Worm (Caenorhabditis elegans) whole organism, L1 larva: ENCODE measurements around the gene ZC266.1.

Experiments used
- C16A3.4 ChIP-seq: fragments of 150-350 bp; optimal IDR thresholded peaks from 2 replicates; lab custom pipeline; 2014; ENCODE audit warnings: missing biosample characterization, missing genetic modification characterization
- aha-1 ChIP-seq: fragments of 150-350 bp; optimal IDR thresholded peaks from 2 replicates; lab custom pipeline; 2014; ENCODE audit warnings: missing biosample characterization, missing genetic modification characterization
- blmp-1 ChIP-seq: fragments of 150-350 bp; optimal IDR thresholded peaks from 2 replicates; lab custom pipeline; 2014; ENCODE audit warnings: missing biosample characterization, missing genetic modification characterization
- ceh-63 ChIP-seq: fragments of 200-800 bp; sonication (Bioruptor generic); optimal IDR thresholded peaks from 2 replicates; lab custom pipeline; 2018; ENCODE audit warnings: mild to moderate bottlenecking, missing genetic modification characterization, missing compliant biosample characterization
- ceh-8 ChIP-seq: fragments of 200-800 bp; sonication (Bioruptor generic); optimal IDR thresholded peaks from 2 replicates; lab custom pipeline; 2018; ENCODE audit warnings: mild to moderate bottlenecking, missing genetic modification characterization, moderate library complexity, missing compliant biosample characterization
- ceh-82 ChIP-seq, 3 experiments: fragments of 150-350 bp in 1 of 3; sonication (generic microtip) in 2 of 3; optimal IDR thresholded peaks; 2 replicates each; lab custom pipeline; 2014 to 2017; ENCODE audit warnings: missing biosample characterization in 3 of 3, missing genetic modification characterization in 3 of 3
- ceh-88 ChIP-seq: fragments of 200-800 bp; sonication (Bioruptor generic); IDR thresholded peaks from 2 replicates; pipeline ENCODE4 v1.3.6; 2022; ENCODE audit warnings: missing genetic modification characterization, missing compliant biosample characterization
- ceh-90 ChIP-seq: sonication (generic microtip); optimal IDR thresholded peaks from 2 replicates; lab custom pipeline; 2016; ENCODE audit warnings: missing genetic modification characterization, missing compliant biosample characterization
- dsc-1 ChIP-seq: sonication (generic microtip); optimal IDR thresholded peaks from 2 replicates; lab custom pipeline; 2016; ENCODE audit warnings: mild to moderate bottlenecking, missing genetic modification characterization, missing compliant biosample characterization
- efl-1 ChIP-seq, 4 experiments: fragments of 150-350 bp; optimal IDR thresholded peaks in 3 of 4; peaks in 1 of 4; 1 replicate in 1 of 4; 2 replicates in 3 of 4; lab custom pipeline; 2014; ENCODE audit warnings: missing biosample characterization in 2 of 4, missing genetic modification characterization in 2 of 4, missing genetic modification reagents in 2 of 4
- egl-13 ChIP-seq: sonication (generic microtip); optimal IDR thresholded peaks from 2 replicates; lab custom pipeline; 2016; ENCODE audit warnings: missing genotype, missing genetic modification reagents, missing genetic modification characterization, missing compliant biosample characterization
- ets-5 ChIP-seq: fragments of 200-800 bp; sonication (Bioruptor generic); IDR thresholded peaks from 2 replicates; pipeline ENCODE4 v1.3.6; 2022; ENCODE audit warnings: missing genetic modification characterization, missing compliant biosample characterization
- fkh-10 ChIP-seq: sonication (generic microtip); optimal IDR thresholded peaks from 2 replicates; lab custom pipeline; 2017; ENCODE audit warnings: missing biosample characterization, missing genetic modification reagents, missing genetic modification characterization
- fkh-8 ChIP-seq: sonication (generic microtip); optimal IDR thresholded peaks from 2 replicates; lab custom pipeline; 2016; ENCODE audit warnings: mild to moderate bottlenecking, missing genetic modification characterization, missing compliant biosample characterization
- grh-1 ChIP-seq: fragments of 200-800 bp; sonication (Bioruptor generic); IDR thresholded peaks from 2 replicates; pipeline ENCODE4 v1.3.6; 2022; ENCODE audit warnings: missing genetic modification reagents, missing genetic modification characterization, missing compliant biosample characterization
- isw-1 ChIP-seq: fragments of 200-800 bp; sonication (Bioruptor generic); IDR thresholded peaks from 2 replicates; pipeline ENCODE4 v1.3.6; 2022; ENCODE audit warnings: missing genetic modification characterization, missing compliant biosample characterization
- lin-14 ChIP-seq: fragments of 200-800 bp; sonication (Bioruptor generic); optimal IDR thresholded peaks from 2 replicates; lab custom pipeline; 2018; ENCODE audit warnings: mild to moderate bottlenecking, missing genetic modification characterization, moderate library complexity, missing compliant biosample characterization
- lin-15B ChIP-seq: fragments of 150-350 bp; sonication (generic microtip); optimal IDR thresholded peaks from 3 replicates; lab custom pipeline; 2014; ENCODE audit warnings: missing biosample characterization, missing genetic modification characterization
- lin-39 ChIP-seq: fragments of 150-350 bp; optimal IDR thresholded peaks from 2 replicates; lab custom pipeline; 2014; ENCODE audit warnings: missing biosample characterization, missing genetic modification reagents, missing genetic modification characterization
- mdl-1 ChIP-seq, 2 experiments: fragments of 150-350 bp; optimal IDR thresholded peaks; 2 replicates each; lab custom pipeline; 2014 to 2017; ENCODE audit warnings: missing biosample characterization in 2 of 2, missing genetic modification characterization in 2 of 2, inconsistent platforms in 1 of 2
- mep-1 ChIP-seq: fragments of 150-350 bp; optimal IDR thresholded peaks from 2 replicates; lab custom pipeline; 2014; ENCODE audit warnings: missing biosample characterization, missing genetic modification characterization
- nhr-19 ChIP-seq: fragments of 200-800 bp; sonication (Bioruptor generic); conservative IDR thresholded peaks from 2 replicates; pipeline ENCODE4 v1.3.6; 2022; ENCODE audit warnings: missing genetic modification characterization, missing compliant biosample characterization
- nhr-71 ChIP-seq: sonication (generic microtip); optimal IDR thresholded peaks from 2 replicates; lab custom pipeline; 2016; ENCODE audit warnings: mild to moderate bottlenecking, missing genetic modification characterization, moderate library complexity, missing compliant biosample characterization
- nhr-77 ChIP-seq: fragments of 150-350 bp; optimal IDR thresholded peaks from 2 replicates; lab custom pipeline; 2014; ENCODE audit warnings: missing biosample characterization, missing genetic modification characterization
- nhr-90 ChIP-seq: sonication (generic microtip); optimal IDR thresholded peaks from 2 replicates; lab custom pipeline; 2016; ENCODE audit warnings: mild to moderate bottlenecking, missing genetic modification characterization, missing compliant biosample characterization; ENCODE audit not compliant: poor library complexity
- pag-3 ChIP-seq: sonication (generic microtip); optimal IDR thresholded peaks from 2 replicates; lab custom pipeline; 2017; ENCODE audit warnings: missing genetic modification characterization, mild to moderate bottlenecking, missing compliant biosample characterization, antibody characterized with exemption, borderline replicate concordance; ENCODE audit not compliant: insufficient read depth
- pax-3 ChIP-seq: fragments of 200-800 bp; sonication (Bioruptor generic); optimal IDR thresholded peaks from 2 replicates; lab custom pipeline; 2018; ENCODE audit warnings: mild to moderate bottlenecking, missing genetic modification characterization, moderate library complexity, missing compliant biosample characterization
- skn-1 ChIP-seq: fragments of 150-350 bp; optimal IDR thresholded peaks from 2 replicates; lab custom pipeline; 2014; ENCODE audit warnings: missing biosample characterization, missing genetic modification characterization
- snpc-4 ChIP-seq: fragments of 150-350 bp; optimal IDR thresholded peaks from 2 replicates; lab custom pipeline; 2014; ENCODE audit warnings: missing biosample characterization, missing genetic modification characterization
- sup-37 ChIP-seq: fragments of 200-800 bp; sonication (Bioruptor generic); optimal IDR thresholded peaks from 2 replicates; lab custom pipeline; 2018; ENCODE audit warnings: mild to moderate bottlenecking, missing genetic modification characterization, missing compliant biosample characterization
- unc-30 ChIP-seq: sonication (generic microtip); optimal IDR thresholded peaks from 2 replicates; lab custom pipeline; 2017; ENCODE audit warnings: missing biosample characterization, missing genetic modification characterization
- unc-62 ChIP-seq: fragments of 150-350 bp; optimal IDR thresholded peaks from 2 replicates; lab custom pipeline; 2014; ENCODE audit warnings: missing biosample characterization, missing genetic modification reagents, missing genetic modification characterization
- xbp-1 ChIP-seq: sonication (generic microtip); optimal IDR thresholded peaks from 2 replicates; lab custom pipeline; 2016; ENCODE audit warnings: missing genetic modification characterization, missing compliant biosample characterization
- zip-4 ChIP-seq: fragments of 200-800 bp; sonication (Bioruptor generic); optimal IDR thresholded peaks from 2 replicates; lab custom pipeline; 2018; ENCODE audit warnings: mild to moderate bottlenecking, missing genetic modification characterization, moderate library complexity, missing compliant biosample characterization
- ztf-4 ChIP-seq: fragments of 150-350 bp; optimal IDR thresholded peaks from 2 replicates; lab custom pipeline; 2014; ENCODE audit warnings: missing biosample characterization, missing genetic modification characterization

Gene ZC266.1

ce11 chrV:4686680-4687470 lies 13.2 kb downstream of the ZC266.1 start, which contains the start of gene taf-10 (continued):
- TF ChIP-seq snpc-4 (tag; lab: Kevin White, UChicago) (peak; percentile 40), mdl-1 (tag; optimal IDR thresholded peaks at IDR 0.05; lab: Kevin White, UChicago) (peak in 1 of 2 experiments; percentile 88), dsc-1 (peak; percentile 43), pag-3 (tag; lab: Kevin White, UChicago) (peak; percentile 7), ceh-82 (tag; optimal IDR thresholded peaks at IDR 0.05; lab: Kevin White, UChicago) (peak in 1 of 3 experiments; percentile 67)

- TF ChIP-seq blmp-1 (tag; lab: Kevin White, UChicago) (no peak), unc-62 (GFP tag; lab: Kevin White, UChicago) (no peak), ets-5 (no peak), skn-1 (tag; lab: Kevin White, UChicago) (no peak), ceh-90 (tag; lab: Kevin White, UChicago) (no peak), nhr-77 (tag; lab: Kevin White, UChicago) (no peak), ztf-4 (tag; lab: Kevin White, UChicago) (no peak), nhr-19 (GFP tag; lab: Robert Waterston, UW) (no peak), mep-1 (tag; lab: Kevin White, UChicago) (no peak), sup-37 (GFP tag; lab: Kevin White, UChicago) (no peak), aha-1 (tag; lab: Kevin White, UChicago) (no peak)
Observed at ce11 chrV:4684137-4684536, 16.0 kb downstream of the ZC266.1 start.

ce11 chrV:4681670-4682069 lies 18.4 kb downstream of the ZC266.1 start, which contains the start of gene K03B4.4:
Gene K03B4.4, plus strand, starts transcription at chrV:4681970.
- TF ChIP-seq fkh-8 (tag; lab: Kevin White, UChicago): peak; percentile 15
- no peak for TF ChIP-seq nhr-90 (tag; lab: Kevin White, UChicago)
- TF ChIP-seq efl-1 (optimal IDR thresholded peaks at IDR 0.05; lab: Kevin White, UChicago): no peak
- TF ChIP-seq efl-1 (GFP tag; optimal IDR thresholded peaks at IDR 0.05 in 1 of 2; lab: Kevin White, UChicago): no peak
- TF ChIP-seq ceh-8 (GFP tag; lab: Kevin White, UChicago): no peak
- TF ChIP-seq ceh-88 (GFP tag; lab: Robert Waterston, UW): no peak
- TF ChIP-seq fkh-10 (GFP tag; lab: Kevin White, UChicago): no peak
- peak; percentile 27 for TF ChIP-seq dsc-1
- TF ChIP-seq pax-3 (tag; lab: Kevin White, UChicago): peak; percentile 39
- TF ChIP-seq, all 84 proteins: peak for 3

DNA sequence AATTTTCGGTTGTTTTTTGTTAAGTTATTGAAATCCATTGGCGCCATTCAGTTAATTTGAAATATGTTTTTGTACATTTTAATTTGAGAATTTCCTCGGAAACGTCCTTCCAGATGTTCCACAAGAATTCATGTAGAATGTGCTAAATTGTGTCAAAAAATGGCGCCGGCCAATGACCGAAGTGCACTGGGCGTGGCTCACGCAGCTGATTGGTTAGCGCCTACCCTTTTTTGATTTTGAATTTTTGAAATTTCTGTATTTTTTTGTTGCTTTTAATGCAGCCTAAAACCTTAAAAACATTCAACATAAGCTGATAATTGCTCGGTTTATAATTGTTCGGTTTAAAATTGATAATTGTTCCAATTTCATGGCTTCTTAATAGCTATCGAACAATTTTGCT lies 23.3 kb downstream of the ZC266.1 start:
- TF ChIP-seq C16A3.4 (tag; lab: Kevin White, UChicago) (no peak), fkh-10 (GFP tag; lab: Kevin White, UChicago) (no peak), isw-1 (GFP tag; lab: Robert Waterston, UW) (no peak), zip-4 (GFP tag; lab: Kevin White, UChicago) (no peak), egl-13 (tag; lab: Kevin White, UChicago) (no peak), nhr-90 (tag; lab: Kevin White, UChicago) (no peak), lin-39 (tag; lab: Kevin White, UChicago) (no peak), ceh-63 (GFP tag; lab: Kevin White, UChicago) (no peak), lin-15B (no peak), lin-14 (GFP tag; lab: Kevin White, UChicago) (no peak), xbp-1 (tag; lab: Kevin White, UChicago) (no peak), nhr-71 (tag; lab: Kevin White, UChicago) (no peak), grh-1 (no peak), mdl-1 (tag; optimal IDR thresholded peaks at IDR 0.05; lab: Kevin White, UChicago) (no peak), aha-1 (tag; lab: Kevin White, UChicago) (no peak), unc-30 (tag; lab: Kevin White, UChicago) (no peak)
